Worm (Caenorhabditis elegans) whole organism, L2 larva: ENCODE results near the gene hira-1.

ENCODE experiments used
- C34F6.9 ChIP-seq: fragments of 150-350 bp; optimal IDR thresholded peaks from 2 replicates; lab custom pipeline; 2014; ENCODE audit warnings: missing biosample characterization, missing genetic modification characterization
- R02D3.7 ChIP-seq: fragments of 150-350 bp; optimal IDR thresholded peaks from 2 replicates; lab custom pipeline; 2014; ENCODE audit warnings: missing biosample characterization, missing genetic modification characterization
- Y55F3AM.14 ChIP-seq: fragments of 200-800 bp; sonication (Bioruptor generic); optimal IDR thresholded peaks from 2 replicates; lab custom pipeline; 2018; ENCODE audit warnings: mild to moderate bottlenecking, missing genetic modification characterization, missing compliant biosample characterization
- ZK546.5 ChIP-seq: sonication (generic microtip); optimal IDR thresholded peaks from 2 replicates; lab custom pipeline; 2017; ENCODE audit warnings: missing biosample characterization, missing genetic modification characterization
- alr-1 ChIP-seq: fragments of 150-350 bp; optimal IDR thresholded peaks from 2 replicates; lab custom pipeline; 2014; ENCODE audit warnings: missing biosample characterization, missing genetic modification characterization
- aly-2 ChIP-seq: fragments of 150-350 bp; optimal IDR thresholded peaks from 2 replicates; lab custom pipeline; 2014; ENCODE audit warnings: missing biosample characterization, missing genetic modification characterization
- ama-1 ChIP-seq: fragments of 150-350 bp; optimal IDR thresholded peaks from 2 replicates; lab custom pipeline; 2018; ENCODE audit warnings: inconsistent platforms
- blmp-1 ChIP-seq: sonication (generic microtip); optimal IDR thresholded peaks from 2 replicates; lab custom pipeline; 2017; ENCODE audit warnings: missing genetic modification characterization, mild to moderate bottlenecking, missing compliant biosample characterization, antibody characterized with exemption, moderate library complexity; ENCODE audit not compliant: insufficient read depth
- ceh-16 ChIP-seq: fragments of 150-350 bp; optimal IDR thresholded peaks from 2 replicates; lab custom pipeline; 2014; ENCODE audit warnings: missing biosample characterization, missing genetic modification characterization
- ceh-82 ChIP-seq: fragments of 150-350 bp; optimal IDR thresholded peaks from 2 replicates; lab custom pipeline; 2014; ENCODE audit warnings: missing biosample characterization, missing genetic modification characterization
- dmd-4 ChIP-seq: sonication (generic microtip); optimal IDR thresholded peaks from 2 replicates; lab custom pipeline; 2017; ENCODE audit warnings: missing biosample characterization, missing genetic modification characterization
- egl-27 ChIP-seq: sonication (generic microtip); optimal IDR thresholded peaks from 3 replicates; lab custom pipeline; 2017; ENCODE audit warnings: missing biosample characterization, missing genetic modification reagents, missing genetic modification characterization
- elt-1 ChIP-seq: fragments of 150-350 bp; optimal IDR thresholded peaks from 2 replicates; lab custom pipeline; 2014; ENCODE audit warnings: missing biosample characterization, missing genetic modification characterization
- elt-3 ChIP-seq: sonication (generic microtip); optimal IDR thresholded peaks from 2 replicates; lab custom pipeline; 2017; ENCODE audit warnings: missing biosample characterization, missing genetic modification characterization
- fos-1 ChIP-seq: fragments of 150-350 bp; optimal IDR thresholded peaks from 2 replicates; lab custom pipeline; 2014; ENCODE audit warnings: missing biosample characterization, missing genetic modification characterization
- gmeb-1 ChIP-seq: fragments of 150-350 bp; optimal IDR thresholded peaks from 2 replicates; lab custom pipeline; 2014; ENCODE audit warnings: missing biosample characterization, missing genetic modification characterization
- lin-11 ChIP-seq: fragments of 150-350 bp; sonication (generic microtip); optimal IDR thresholded peaks from 2 replicates; lab custom pipeline; 2014; ENCODE audit warnings: missing biosample characterization, missing genetic modification characterization, inconsistent platforms, mixed read lengths
- lin-13 ChIP-seq: fragments of 150-350 bp; optimal IDR thresholded peaks from 2 replicates; lab custom pipeline; 2014; ENCODE audit warnings: missing biosample characterization, missing genetic modification reagents, missing genetic modification characterization
- lin-39 ChIP-seq: fragments of 150-350 bp; optimal IDR thresholded peaks from 2 replicates; lab custom pipeline; 2014; ENCODE audit warnings: missing biosample characterization, missing genetic modification reagents, missing genetic modification characterization
- lsy-2 ChIP-seq, 2 experiments: fragments of 150-350 bp in 1 of 2; sonication (generic microtip) in 1 of 2; optimal IDR thresholded peaks; 2 replicates each; lab custom pipeline; 2014 to 2017; ENCODE audit warnings: missing biosample characterization in 2 of 2, missing genetic modification characterization in 2 of 2
- mab-5 ChIP-seq: fragments of 150-350 bp; optimal IDR thresholded peaks from 2 replicates; lab custom pipeline; 2014; ENCODE audit warnings: missing biosample characterization, missing genetic modification characterization
- mbf-1 ChIP-seq: sonication (generic microtip); optimal IDR thresholded peaks from 2 replicates; lab custom pipeline; 2017; ENCODE audit warnings: missing biosample characterization, missing genetic modification characterization
- mdl-1 ChIP-seq, 2 experiments: fragments of 150-350 bp in 1 of 2; sonication (generic microtip) in 1 of 2; optimal IDR thresholded peaks; 2 replicates each; lab custom pipeline; 2017; ENCODE audit warnings: missing biosample characterization in 2 of 2, missing genetic modification characterization in 2 of 2
- nhr-10 ChIP-seq: sonication (generic microtip); optimal IDR thresholded peaks from 2 replicates; lab custom pipeline; 2017; ENCODE audit warnings: missing biosample characterization, missing genetic modification characterization
- nhr-11 ChIP-seq: fragments of 150-350 bp; optimal IDR thresholded peaks from 2 replicates; lab custom pipeline; 2014; ENCODE audit warnings: missing biosample characterization, missing genetic modification characterization
- nhr-12 ChIP-seq: fragments of 150-350 bp; optimal IDR thresholded peaks from 2 replicates; lab custom pipeline; 2014; ENCODE audit warnings: missing biosample characterization, missing genetic modification characterization
- nhr-129 ChIP-seq: fragments of 150-350 bp; optimal IDR thresholded peaks from 2 replicates; lab custom pipeline; 2014; ENCODE audit warnings: missing biosample characterization, missing genetic modification characterization
- nhr-21 ChIP-seq: fragments of 150-350 bp; optimal IDR thresholded peaks from 2 replicates; lab custom pipeline; 2014; ENCODE audit warnings: missing biosample characterization, missing genetic modification characterization
- nhr-23 ChIP-seq: fragments of 150-350 bp; optimal IDR thresholded peaks from 2 replicates; lab custom pipeline; 2014; ENCODE audit warnings: missing biosample characterization, missing genetic modification reagents, missing genetic modification characterization
- nhr-237 ChIP-seq: fragments of 150-350 bp; optimal IDR thresholded peaks from 2 replicates; lab custom pipeline; 2014; ENCODE audit warnings: missing biosample characterization, missing genetic modification characterization
- nhr-25 ChIP-seq: fragments of 150-350 bp; sonication (generic microtip); optimal IDR thresholded peaks from 3 replicates; lab custom pipeline; 2014; ENCODE audit warnings: missing biosample characterization, missing genetic modification characterization
- nhr-6 ChIP-seq: fragments of 150-350 bp; optimal IDR thresholded peaks from 2 replicates; lab custom pipeline; 2014; ENCODE audit warnings: missing biosample characterization, missing genetic modification characterization
- nhr-77 ChIP-seq: fragments of 150-350 bp; optimal IDR thresholded peaks from 2 replicates; lab custom pipeline; 2014; ENCODE audit warnings: missing biosample characterization, missing genetic modification characterization
- peb-1 ChIP-seq: fragments of 150-350 bp; optimal IDR thresholded peaks from 2 replicates; lab custom pipeline; 2014; ENCODE audit warnings: missing biosample characterization, missing genetic modification characterization
- sem-4 ChIP-seq: fragments of 150-350 bp; optimal IDR thresholded peaks from 2 replicates; lab custom pipeline; 2014; ENCODE audit warnings: missing biosample characterization, missing genetic modification reagents, missing genetic modification characterization
- skn-1 ChIP-seq: sonication (generic microtip); optimal IDR thresholded peaks from 2 replicates; lab custom pipeline; 2017; ENCODE audit warnings: missing biosample characterization, missing genetic modification characterization
- sma-3 ChIP-seq: sonication (generic microtip); optimal IDR thresholded peaks from 2 replicates; lab custom pipeline; 2016; ENCODE audit warnings: missing genetic modification reagents, missing genetic modification characterization, missing compliant biosample characterization
- sma-9 ChIP-seq, 2 experiments: fragments of 150-350 bp in 1 of 2; sonication (generic microtip) in 1 of 2; optimal IDR thresholded peaks; 2 replicates each; lab custom pipeline; 2014 to 2016; ENCODE audit warnings: missing genetic modification characterization in 2 of 2, mild to moderate bottlenecking in 1 of 2, missing biosample characterization in 1 of 2, missing compliant biosample characterization in 1 of 2, missing genetic modification reagents in 1 of 2, moderate library complexity in 1 of 2
- snpc-4 ChIP-seq: fragments of 150-350 bp; optimal IDR thresholded peaks from 2 replicates; lab custom pipeline; 2014; ENCODE audit warnings: missing biosample characterization, missing genetic modification characterization
- unc-39 ChIP-seq: fragments of 150-350 bp; optimal IDR thresholded peaks from 2 replicates; lab custom pipeline; 2014; ENCODE audit warnings: missing biosample characterization, missing genetic modification characterization
- unc-55 ChIP-seq: fragments of 150-350 bp; sonication (generic microtip); optimal IDR thresholded peaks from 3 replicates; lab custom pipeline; 2014; ENCODE audit warnings: missing biosample characterization, missing genetic modification reagents, missing genetic modification characterization
- unc-62 ChIP-seq: fragments of 150-350 bp; optimal IDR thresholded peaks from 2 replicates; lab custom pipeline; 2014; ENCODE audit warnings: missing biosample characterization, missing genetic modification reagents, missing genetic modification characterization
- zag-1 ChIP-seq: fragments of 150-350 bp; optimal IDR thresholded peaks from 2 replicates; lab custom pipeline; 2014; ENCODE audit warnings: missing biosample characterization, missing genetic modification characterization
- ztf-11 ChIP-seq: sonication (generic microtip); optimal IDR thresholded peaks from 2 replicates; lab custom pipeline; 2017; ENCODE audit warnings: missing biosample characterization, missing genetic modification characterization
- ztf-4 ChIP-seq: fragments of 150-350 bp; optimal IDR thresholded peaks from 2 replicates; lab custom pipeline; 2014; ENCODE audit warnings: missing biosample characterization, missing genetic modification characterization

Gene hira-1

ce11 chrIII:5224908-5225307, 34.0 kb downstream of the hira-1 start:
- TF ChIP-seq nhr-12 (tag; lab: Kevin White, UChicago) (no peak), nhr-11 (tag; lab: Kevin White, UChicago) (no peak), sma-3 (peak; percentile 47), snpc-4 (no peak), nhr-21 (tag; lab: Kevin White, UChicago) (no peak), egl-27 (no peak), R02D3.7 (tag; lab: Kevin White, UChicago) (no peak), unc-39 (tag; lab: Kevin White, UChicago) (no peak), aly-2 (no peak), dmd-4 (tag; lab: Kevin White, UChicago) (no peak), fos-1 (tag; lab: Kevin White, UChicago) (peak; percentile 94), ztf-4 (tag; lab: Kevin White, UChicago) (no peak), unc-55 (GFP tag; lab: Kevin White, UChicago) (peak; percentile 63), mdl-1 (tag; optimal IDR thresholded peaks at IDR 0.05; lab: Kevin White, UChicago) (no peak), sem-4 (tag; lab: Kevin White, UChicago) (no peak), mab-5 (no peak), lin-13 (GFP tag; lab: Kevin White, UChicago) (no peak), nhr-10 (tag; lab: Kevin White, UChicago) (no peak), nhr-129 (tag; lab: Kevin White, UChicago) (peak; percentile 61), mbf-1 (tag; lab: Kevin White, UChicago) (no peak), nhr-25 (tag; lab: Kevin White, UChicago) (no peak), sma-9 (GFP tag; optimal IDR thresholded peaks at IDR 0.05; lab: Kevin White, UChicago) (no peak), sma-9 (tag; optimal IDR thresholded peaks at IDR 0.05; lab: Kevin White, UChicago) (no peak), C34F6.9 (tag; lab: Kevin White, UChicago) (peak; percentile 51), nhr-237 (tag; lab: Kevin White, UChicago) (no peak)

- TF ChIP-seq unc-62 (no peak), egl-27 (no peak), sem-4 (tag; lab: Kevin White, UChicago) (no peak), lin-11 (tag; lab: Kevin White, UChicago) (no peak), elt-1 (no peak), nhr-129 (tag; lab: Kevin White, UChicago) (no peak)
Measured at ce11 chrIII:5225321-5225720, 34.4 kb downstream of the hira-1 start, which contains the start of gene nex-1. TSS of gene nex-1 (plus strand) at chrIII:5225621.

ce11 chrIII:5227831-5228467, 37.0 kb downstream of the hira-1 start, which contains the start of the genes C34E10.12, C34E10.10 and atp-2:
TSS of gene C34E10.12 (minus strand) at chrIII:5227881.
TSS of gene C34E10.10 (minus strand) at chrIII:5227884.
TSS of gene atp-2 (plus strand) at chrIII:5228417.
- no peak for TF ChIP-seq mbf-1 (tag; lab: Kevin White, UChicago)
- peak; percentile 74 for TF ChIP-seq ztf-4 (tag; lab: Kevin White, UChicago)
- no peak for TF ChIP-seq alr-1 (tag; lab: Kevin White, UChicago)
- peak; percentile 68 for TF ChIP-seq zag-1 (tag; lab: Kevin White, UChicago)
- TF ChIP-seq nhr-10 (tag; lab: Kevin White, UChicago), result no peak
- TF ChIP-seq ztf-11 (tag; lab: Kevin White, UChicago), result no peak
- TF ChIP-seq Y55F3AM.14 (GFP tag; lab: Kevin White, UChicago), result no peak
- TF ChIP-seq ceh-82, result peak; percentile 35
- TF ChIP-seq lin-39 (tag; lab: Kevin White, UChicago), result no peak
- peak; percentile 68 for TF ChIP-seq sem-4 (tag; lab: Kevin White, UChicago)
- TF ChIP-seq elt-1, result no peak
- TF ChIP-seq nhr-6, result peak; percentile 60
- TF ChIP-seq C34F6.9 (tag; lab: Kevin White, UChicago), result peak; percentile 91
- peak; percentile 59 for TF ChIP-seq sma-9 (GFP tag; optimal IDR thresholded peaks at IDR 0.05; lab: Kevin White, UChicago)
- TF ChIP-seq sma-9 (tag; optimal IDR thresholded peaks at IDR 0.05; lab: Kevin White, UChicago), result no peak
- TF ChIP-seq ceh-16 (tag; lab: Kevin White, UChicago), result peak; percentile 50
- TF ChIP-seq aly-2, result no peak
- TF ChIP-seq nhr-11 (tag; lab: Kevin White, UChicago), result no peak
- TF ChIP-seq nhr-237 (tag; lab: Kevin White, UChicago), result no peak
- no peak for TF ChIP-seq nhr-77 (tag; lab: Kevin White, UChicago)
- TF ChIP-seq lin-13 (GFP tag; lab: Kevin White, UChicago), result peak; percentile 92
- no peak for TF ChIP-seq R02D3.7 (tag; lab: Kevin White, UChicago)
- TF ChIP-seq nhr-23 (tag; lab: Kevin White, UChicago), result no peak
- peak; percentile 89 for TF ChIP-seq sma-3
- peak; percentile 98 for TF ChIP-seq unc-55 (GFP tag; lab: Kevin White, UChicago)
- peak in 1 of 2 experiments; percentile 56 for TF ChIP-seq mdl-1 (tag; optimal IDR thresholded peaks at IDR 0.05; lab: Kevin White, UChicago)
- peak; percentile 3 for TF ChIP-seq ZK546.5 (tag; lab: Kevin White, UChicago)
- TF ChIP-seq nhr-21 (tag; lab: Kevin White, UChicago), result peak; percentile 62
- TF ChIP-seq unc-62, result no peak
- peak; percentile 91 for TF ChIP-seq nhr-25 (tag; lab: Kevin White, UChicago)
- TF ChIP-seq egl-27, result no peak
- peak; percentile 84 for TF ChIP-seq fos-1 (tag; lab: Kevin White, UChicago)
- peak; percentile 36 for TF ChIP-seq blmp-1
- peak; percentile 65 to 93 for TF ChIP-seq lsy-2 (tag; optimal IDR thresholded peaks at IDR 0.05; lab: Kevin White, UChicago)
- no peak for TF ChIP-seq unc-39 (tag; lab: Kevin White, UChicago)
- TF ChIP-seq skn-1, result peak; percentile 49
- no peak for TF ChIP-seq peb-1
- peak; percentile 50 for TF ChIP-seq mab-5
- peak; percentile 74 for TF ChIP-seq ama-1 (lab: Kevin White, UChicago)
- peak; percentile 86 for TF ChIP-seq gmeb-1
- TF ChIP-seq elt-3 (tag; lab: Kevin White, UChicago), result no peak
- peak; percentile 96 for TF ChIP-seq lin-11 (tag; lab: Kevin White, UChicago)
